Fruit fly (Drosophila melanogaster): ENCODE results near the gene CG14315.

DNA sequence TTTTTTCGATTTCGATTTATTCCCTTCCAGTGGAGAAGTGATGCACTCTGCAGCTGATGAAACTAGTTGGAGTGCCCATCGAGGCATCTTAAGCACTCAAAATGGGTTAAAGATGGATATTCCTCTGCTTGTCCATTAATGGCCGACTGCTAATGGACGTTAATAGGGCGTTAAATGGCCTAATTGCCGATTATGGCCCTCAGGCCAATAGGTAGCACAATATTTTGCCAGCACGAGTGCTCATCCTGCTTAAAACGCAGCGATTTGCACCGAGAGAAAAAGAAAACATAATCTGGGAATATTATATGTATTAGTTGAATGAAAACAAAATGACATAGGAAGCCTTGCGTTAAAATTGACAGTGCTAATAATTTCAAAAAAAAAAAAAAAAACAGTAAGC lies 50.0 kb downstream of the CG14315 start, which contains the start of gene CG44158:
- TF ChIP-seq Clk (GFP tag; optimal IDR thresholded peaks at IDR 0.05), result no peak
- no peak for TF ChIP-seq CG1620 (GFP tag; optimal IDR thresholded peaks at IDR 0.05)
- no peak for TF ChIP-seq kay (GFP tag; ENCODE audit: borderline replicate concordance)
- TF ChIP-seq CG33017 (tag; optimal IDR thresholded peaks at IDR 0.05), result no peak
- no peak for TF ChIP-seq CG5204 (GFP tag; optimal IDR thresholded peaks at IDR 0.05)
- TF ChIP-seq CG7045 (GFP tag; optimal IDR thresholded peaks at IDR 0.05), result no peak
- no peak for TF ChIP-seq pad (GFP tag; optimal IDR thresholded peaks at IDR 0.05)
- no peak for TF ChIP-seq CG7101 (tag; optimal IDR thresholded peaks at IDR 0.05)
